Fruit fly (Drosophila melanogaster): Measurements from ENCODE around the gene CG2004.
A peak's percentile ranks its signal among the peaks of the same experiment; 100 is the strongest.

Gene CG2004

DNA sequence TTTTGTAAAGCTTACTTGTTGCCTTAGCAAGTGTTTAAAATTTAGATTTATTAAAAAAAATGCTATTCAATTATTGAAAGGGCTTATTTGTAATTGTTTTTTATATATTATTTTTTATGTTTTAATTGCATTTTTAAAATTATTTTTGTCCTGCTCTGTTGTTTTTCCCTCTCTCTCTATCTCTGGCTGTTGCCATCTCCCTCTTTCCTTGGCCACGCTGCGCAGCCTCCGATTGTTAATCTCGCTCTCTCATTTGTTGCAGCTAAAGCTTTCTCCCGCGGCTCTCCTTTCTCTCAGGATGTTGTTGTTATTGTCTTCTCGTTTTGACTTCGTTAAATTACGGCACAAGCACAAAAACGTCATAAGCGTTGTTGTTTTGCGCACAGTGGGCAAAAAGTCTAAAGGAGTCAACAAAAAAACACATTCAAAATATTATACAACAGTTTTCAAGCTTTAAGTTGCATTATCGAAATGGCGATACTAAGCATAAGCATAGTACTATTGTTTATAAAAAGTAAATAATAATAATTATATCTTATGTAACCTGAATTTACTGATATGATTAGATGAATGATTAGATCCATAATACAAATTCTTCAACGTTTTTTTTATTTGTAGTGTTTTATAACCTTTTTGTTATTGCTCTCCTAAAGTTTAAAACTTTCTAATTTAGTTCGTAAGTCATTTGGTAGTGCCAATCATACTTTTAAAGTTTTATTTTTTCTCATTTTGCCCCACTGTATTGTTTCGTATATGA is 20.5 kb downstream of the CG2004 start (continued):
- TF ChIP-seq CG18599 (GFP tag; optimal IDR thresholded peaks at IDR 0.05) (peak; percentile 13), dmrt99B (tag; optimal IDR thresholded peaks at IDR 0.05) (peak; percentile 50), Blimp-1 (GFP tag; optimal IDR thresholded peaks at IDR 0.05) (peak; percentile 23)

DNA sequence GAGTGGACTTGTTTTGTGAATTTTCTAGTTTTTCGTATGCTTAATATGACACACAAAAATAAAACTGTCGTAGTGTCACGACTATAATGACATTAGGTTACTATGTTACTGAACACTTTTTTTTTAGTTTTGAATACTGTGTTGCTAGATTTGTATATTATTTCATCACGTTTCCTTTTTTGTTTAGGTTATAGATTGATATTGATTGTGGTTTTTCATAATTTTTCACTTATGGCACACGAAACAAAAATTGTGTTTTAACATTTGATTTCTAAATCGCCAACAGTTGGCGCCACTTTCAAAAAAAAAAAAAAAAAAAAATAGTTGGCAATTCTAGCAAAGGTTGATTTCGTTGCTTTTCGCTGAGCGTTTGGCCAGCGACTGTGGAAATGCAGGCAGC is 21.2 kb downstream of the CG2004 start, which contains the start of gene CG11294:
CG11294 (minus strand) TSS at position 101 of the 400 bp plus-strand sequence.
- no peak for TF ChIP-seq CG32532 (GFP tag; IDR thresholded peaks at IDR 0.05)
- TF ChIP-seq gfzf (GFP tag; optimal IDR thresholded peaks at IDR 0.05) = no peak
- TF ChIP-seq otp (GFP tag; IDR thresholded peaks at IDR 0.05) = no peak
- TF ChIP-seq Ets97D (GFP tag; optimal IDR thresholded peaks at IDR 0.05) = no peak
- TF ChIP-seq CG9932 (GFP tag; IDR thresholded peaks at IDR 0.05) = no peak
- no peak for TF ChIP-seq pum (GFP tag; optimal IDR thresholded peaks at IDR 0.05)
- TF ChIP-seq lov (optimal IDR thresholded peaks at IDR 0.05) = no peak
- no peak for TF ChIP-seq lov (GFP tag; IDR thresholded peaks at IDR 0.05)
- TF ChIP-seq Mrtf (GFP tag; IDR thresholded peaks at IDR 0.05) = no peak
- no peak for TF ChIP-seq CG13287 (GFP tag; IDR thresholded peaks at IDR 0.05; ENCODE audit: partially characterized antibody)
- TF ChIP-seq CG7963 (GFP tag; IDR thresholded peaks at IDR 0.05; ENCODE audit: partially characterized antibody) = no peak
- TF ChIP-seq CG8924 (tag; optimal IDR thresholded peaks at IDR 0.05) = no peak
- no peak for TF ChIP-seq nau (GFP tag; optimal IDR thresholded peaks at IDR 0.05)

DNA sequence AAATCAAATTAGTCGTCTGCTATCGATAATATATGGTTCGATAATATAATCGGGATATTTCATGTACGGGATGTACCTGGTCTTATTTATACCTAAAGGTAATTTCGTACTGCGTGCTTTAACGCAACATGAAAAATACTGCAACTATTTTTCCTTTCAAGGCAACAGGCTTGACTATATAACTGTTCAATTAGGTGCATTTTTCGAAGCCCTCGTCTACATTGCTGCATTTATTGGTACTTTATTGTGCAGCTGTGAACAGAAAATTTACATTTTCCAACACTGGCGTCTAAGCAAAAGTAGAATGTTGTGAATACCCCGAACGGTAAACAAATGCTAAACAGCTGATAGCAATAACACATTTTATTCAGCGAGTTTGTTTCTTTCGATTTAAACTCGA is 24.7 kb downstream of the CG2004 start, which contains the start of the genes Ppt1 and Ogg1:
Ppt1 (minus strand) TSS at position 225 of the 400 bp plus-strand sequence.
Ogg1 (plus strand) TSS at position 325 of the 400 bp plus-strand sequence.
- peak; percentile 41 for TF ChIP-seq Dp (GFP tag; optimal IDR thresholded peaks at IDR 0.05)
- no peak for TF ChIP-seq D (optimal IDR thresholded peaks at IDR 0.05)
- TF ChIP-seq D (GFP tag; optimal IDR thresholded peaks at IDR 0.05) = no peak
- peak; percentile 57 for TF ChIP-seq CG2712 (tag; optimal IDR thresholded peaks at IDR 0.05)
- TF ChIP-seq Hand (GFP tag; optimal IDR thresholded peaks at IDR 0.05) = no peak
- TF ChIP-seq Gug (GFP tag; IDR thresholded peaks at IDR 0.05) = peak; percentile 43; the same call in 2 of the 4 replicates
- TF ChIP-seq CG8089 (GFP tag; optimal IDR thresholded peaks at IDR 0.05) = peak; percentile 30
- TF ChIP-seq Vsx1 (GFP tag; optimal IDR thresholded peaks at IDR 0.05) = no peak
- TF ChIP-seq CG11247 (GFP tag; IDR thresholded peaks at IDR 0.05) = peak; percentile 37; the same call in 1 of the 2 replicates
- no peak for TF ChIP-seq D19B (GFP tag; optimal IDR thresholded peaks at IDR 0.05)
- TF ChIP-seq knrl (GFP tag; IDR thresholded peaks at IDR 0.05; ENCODE audit: partially characterized antibody) = peak; percentile 44; the same call in 2 of the 3 replicates
- TF ChIP-seq CG17328 (GFP tag; IDR thresholded peaks at IDR 0.05) = peak; percentile 77
- TF ChIP-seq CG17612 (GFP tag; IDR thresholded peaks at IDR 0.05) = no peak
- TF ChIP-seq tgo (GFP tag; IDR thresholded peaks at IDR 0.05) = peak; percentile 33; the same call in 1 of the 3 replicates
- peak; percentile 11 for TF ChIP-seq schlank (tag; optimal IDR thresholded peaks at IDR 0.05)
- TF ChIP-seq dmrt99B (tag; optimal IDR thresholded peaks at IDR 0.05) = peak; percentile 27
- TF ChIP-seq vfl (GFP tag; optimal IDR thresholded peaks at IDR 0.05) = peak; percentile 34
- peak; percentile 43 for TF ChIP-seq Meics (GFP tag; optimal IDR thresholded peaks at IDR 0.05)
- peak; percentile 54 for TF ChIP-seq unpg (GFP tag; optimal IDR thresholded peaks at IDR 0.05)
- no peak for TF ChIP-seq CG8359 (GFP tag; optimal IDR thresholded peaks at IDR 0.05; ENCODE audit: borderline replicate concordance)
- peak; percentile 34; the same call in 1 of the 2 replicates for TF ChIP-seq lmd (GFP tag; IDR thresholded peaks at IDR 0.05)
- no peak; the same call in 2 of the 3 replicates for TF ChIP-seq CG16813 (GFP tag; IDR thresholded peaks at IDR 0.05; ENCODE audit: partially characterized antibody)
- peak; percentile 63 for TF ChIP-seq HmgZ (tag; optimal IDR thresholded peaks at IDR 0.05)
- peak; percentile 19 for TF ChIP-seq CG2202 (tag; optimal IDR thresholded peaks at IDR 0.05)
- TF ChIP-seq CG3065 (GFP tag; optimal IDR thresholded peaks at IDR 0.05) = no peak
- TF ChIP-seq NC2β (GFP tag; optimal IDR thresholded peaks at IDR 0.05) = peak; percentile 54
- no peak for TF ChIP-seq CG11723 (GFP tag; optimal IDR thresholded peaks at IDR 0.05)
- peak; percentile 22 for TF ChIP-seq exex (tag; optimal IDR thresholded peaks at IDR 0.05)
- TF ChIP-seq ems (GFP tag; optimal IDR thresholded peaks at IDR 0.05) = peak; percentile 32
- 0 out of 3 replicates have a peak, but pooled peaks have one; percentile 55 for TF ChIP-seq Dbx (GFP tag; IDR thresholded peaks at IDR 0.05)
- TF ChIP-seq HLH4C (GFP tag; IDR thresholded peaks at IDR 0.05; ENCODE audit: partially characterized antibody) = peak; percentile 59; the same call in 2 of the 3 replicates

Data from whole organism, embryonic.